Worm (Caenorhabditis elegans) whole organism, L1 larva: Measurements from ENCODE around the gene C05B5.8.

Experiments used
- F16B12.6 ChIP-seq: fragments of 150-350 bp; optimal IDR thresholded peaks from 2 replicates; lab custom pipeline; 2014; ENCODE audit warnings: missing biosample characterization, missing genetic modification characterization
- aha-1 ChIP-seq: fragments of 150-350 bp; optimal IDR thresholded peaks from 2 replicates; lab custom pipeline; 2014; ENCODE audit warnings: missing biosample characterization, missing genetic modification characterization
- alr-1 ChIP-seq: fragments of 200-800 bp; sonication (Bioruptor generic); optimal IDR thresholded peaks from 2 replicates; lab custom pipeline; 2018; ENCODE audit warnings: borderline replicate concordance, mild to moderate bottlenecking, missing genetic modification characterization, missing compliant biosample characterization
- blmp-1 ChIP-seq: fragments of 150-350 bp; optimal IDR thresholded peaks from 2 replicates; lab custom pipeline; 2014; ENCODE audit warnings: missing biosample characterization, missing genetic modification characterization
- ceh-8 ChIP-seq: fragments of 200-800 bp; sonication (Bioruptor generic); optimal IDR thresholded peaks from 2 replicates; lab custom pipeline; 2018; ENCODE audit warnings: mild to moderate bottlenecking, missing genetic modification characterization, moderate library complexity, missing compliant biosample characterization
- ceh-82 ChIP-seq, 3 experiments: fragments of 150-350 bp in 1 of 3; sonication (generic microtip) in 2 of 3; optimal IDR thresholded peaks; 2 replicates each; lab custom pipeline; 2014 to 2017; ENCODE audit warnings: missing biosample characterization in 3 of 3, missing genetic modification characterization in 3 of 3
- ceh-88 ChIP-seq: fragments of 200-800 bp; sonication (Bioruptor generic); IDR thresholded peaks from 2 replicates; pipeline ENCODE4 v1.3.6; 2022; ENCODE audit warnings: missing genetic modification characterization, missing compliant biosample characterization
- ces-1 ChIP-seq: fragments of 150-350 bp; optimal IDR thresholded peaks from 2 replicates; lab custom pipeline; 2014; ENCODE audit warnings: missing biosample characterization, missing genetic modification reagents, missing genetic modification characterization
- dsc-1 ChIP-seq: sonication (generic microtip); optimal IDR thresholded peaks from 2 replicates; lab custom pipeline; 2016; ENCODE audit warnings: mild to moderate bottlenecking, missing genetic modification characterization, missing compliant biosample characterization
- efl-1 ChIP-seq, 4 experiments: fragments of 150-350 bp; optimal IDR thresholded peaks in 3 of 4; peaks in 1 of 4; 1 replicate in 1 of 4; 2 replicates in 3 of 4; lab custom pipeline; 2014; ENCODE audit warnings: missing biosample characterization in 2 of 4, missing genetic modification characterization in 2 of 4, missing genetic modification reagents in 2 of 4
- egl-13 ChIP-seq: sonication (generic microtip); optimal IDR thresholded peaks from 2 replicates; lab custom pipeline; 2016; ENCODE audit warnings: missing genotype, missing genetic modification reagents, missing genetic modification characterization, missing compliant biosample characterization
- ets-5 ChIP-seq: fragments of 200-800 bp; sonication (Bioruptor generic); IDR thresholded peaks from 2 replicates; pipeline ENCODE4 v1.3.6; 2022; ENCODE audit warnings: missing genetic modification characterization, missing compliant biosample characterization
- fkh-10 ChIP-seq: sonication (generic microtip); optimal IDR thresholded peaks from 2 replicates; lab custom pipeline; 2017; ENCODE audit warnings: missing biosample characterization, missing genetic modification reagents, missing genetic modification characterization
- fkh-4 ChIP-seq: sonication (generic microtip); optimal IDR thresholded peaks from 2 replicates; lab custom pipeline; 2016; ENCODE audit warnings: missing compliant biosample characterization, missing genetic modification characterization, borderline replicate concordance
- hlh-17 ChIP-seq: fragments of 200-800 bp; sonication (Bioruptor generic); optimal IDR thresholded peaks from 2 replicates; lab custom pipeline; 2018; ENCODE audit warnings: missing genetic modification characterization, mild to moderate bottlenecking, missing compliant biosample characterization, moderate library complexity, borderline replicate concordance
- hlh-4 ChIP-seq: sonication (generic microtip); optimal IDR thresholded peaks from 2 replicates; lab custom pipeline; 2016; ENCODE audit warnings: mild to moderate bottlenecking, missing genetic modification characterization, missing compliant biosample characterization
- isw-1 ChIP-seq: fragments of 200-800 bp; sonication (Bioruptor generic); IDR thresholded peaks from 2 replicates; pipeline ENCODE4 v1.3.6; 2022; ENCODE audit warnings: missing genetic modification characterization, missing compliant biosample characterization
- jun-1 ChIP-seq: fragments of 150-350 bp; optimal IDR thresholded peaks from 2 replicates; lab custom pipeline; 2014; ENCODE audit warnings: missing biosample characterization, missing genetic modification reagents, missing genetic modification characterization
- lin-14 ChIP-seq: fragments of 200-800 bp; sonication (Bioruptor generic); optimal IDR thresholded peaks from 2 replicates; lab custom pipeline; 2018; ENCODE audit warnings: mild to moderate bottlenecking, missing genetic modification characterization, moderate library complexity, missing compliant biosample characterization
- lin-15B ChIP-seq: fragments of 150-350 bp; sonication (generic microtip); optimal IDR thresholded peaks from 3 replicates; lab custom pipeline; 2014; ENCODE audit warnings: missing biosample characterization, missing genetic modification characterization
- mef-2 ChIP-seq: fragments of 150-350 bp; optimal IDR thresholded peaks from 2 replicates; lab custom pipeline; 2014; ENCODE audit warnings: missing biosample characterization, missing genetic modification characterization
- nhr-19 ChIP-seq: fragments of 200-800 bp; sonication (Bioruptor generic); conservative IDR thresholded peaks from 2 replicates; pipeline ENCODE4 v1.3.6; 2022; ENCODE audit warnings: missing genetic modification characterization, missing compliant biosample characterization
- nhr-20 ChIP-seq: sonication (generic microtip); optimal IDR thresholded peaks from 2 replicates; lab custom pipeline; 2016; ENCODE audit warnings: mild to moderate bottlenecking, missing genetic modification characterization, missing compliant biosample characterization
- nhr-237 ChIP-seq: fragments of 150-350 bp; optimal IDR thresholded peaks from 2 replicates; lab custom pipeline; 2014; ENCODE audit warnings: missing biosample characterization, missing genetic modification characterization
- nhr-28 ChIP-seq: fragments of 150-350 bp; optimal IDR thresholded peaks from 2 replicates; lab custom pipeline; 2014; ENCODE audit warnings: missing biosample characterization, missing genetic modification characterization
- nhr-76 ChIP-seq: sonication (generic microtip); optimal IDR thresholded peaks from 2 replicates; lab custom pipeline; 2017; ENCODE audit warnings: missing biosample characterization, missing genetic modification characterization
- nhr-85 ChIP-seq: sonication (generic microtip); peaks from one replicate; lab custom pipeline; 2016; ENCODE audit warnings: missing genetic modification characterization, inconsistent platforms, missing compliant biosample characterization
- nhr-90 ChIP-seq: sonication (generic microtip); optimal IDR thresholded peaks from 2 replicates; lab custom pipeline; 2016; ENCODE audit warnings: mild to moderate bottlenecking, missing genetic modification characterization, missing compliant biosample characterization; ENCODE audit not compliant: poor library complexity
- pag-3 ChIP-seq: sonication (generic microtip); optimal IDR thresholded peaks from 2 replicates; lab custom pipeline; 2017; ENCODE audit warnings: missing genetic modification characterization, mild to moderate bottlenecking, missing compliant biosample characterization, antibody characterized with exemption, borderline replicate concordance; ENCODE audit not compliant: insufficient read depth
- pax-3 ChIP-seq: fragments of 200-800 bp; sonication (Bioruptor generic); optimal IDR thresholded peaks from 2 replicates; lab custom pipeline; 2018; ENCODE audit warnings: mild to moderate bottlenecking, missing genetic modification characterization, moderate library complexity, missing compliant biosample characterization
- snu-23 ChIP-seq: sonication (generic microtip); optimal IDR thresholded peaks from 2 replicates; lab custom pipeline; 2016; ENCODE audit warnings: missing genetic modification characterization, missing compliant biosample characterization
- sox-4 ChIP-seq: sonication (generic microtip); optimal IDR thresholded peaks from 2 replicates; lab custom pipeline; 2016; ENCODE audit warnings: missing genetic modification characterization, missing compliant biosample characterization
- unc-98 ChIP-seq: fragments of 200-800 bp; sonication (Bioruptor generic); IDR thresholded peaks from 2 replicates; pipeline ENCODE4 v1.3.6; 2022; ENCODE audit warnings: missing genetic modification characterization, missing compliant biosample characterization
- vab-15 ChIP-seq: sonication (generic microtip); optimal IDR thresholded peaks from 2 replicates; lab custom pipeline; 2017; ENCODE audit warnings: missing genotype, mild to moderate bottlenecking, missing genetic modification characterization, missing compliant biosample characterization

Gene C05B5.8

DNA sequence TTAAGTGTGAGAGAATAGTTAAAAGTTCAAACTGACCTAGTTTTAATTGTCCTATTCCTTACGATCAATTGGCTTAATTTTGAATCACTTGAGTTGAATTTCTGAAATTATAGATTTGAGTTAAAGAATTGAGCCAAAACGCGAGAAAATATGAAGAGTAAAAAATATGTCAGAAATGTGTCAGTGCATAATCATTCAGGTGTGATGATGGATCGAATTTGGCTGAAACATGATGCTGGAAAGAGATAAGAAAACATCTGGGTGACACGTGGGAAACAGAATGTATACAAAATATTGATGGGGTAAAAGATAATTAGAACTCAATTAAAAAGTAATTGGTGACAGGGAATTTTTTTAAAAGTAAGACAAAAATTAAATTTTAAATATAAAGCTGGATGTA lies 32.8 kb downstream of the C05B5.8 start, which contains the start of gene R10E12.2:
Gene R10E12.2 (minus strand): TSS at position 101 of the 400 bp plus-strand sequence.
- TF ChIP-seq efl-1 (optimal IDR thresholded peaks at IDR 0.05; lab: Kevin White, UChicago): no peak
- peak in 1 of 2 experiments; percentile 26 for TF ChIP-seq efl-1 (GFP tag; optimal IDR thresholded peaks at IDR 0.05 in 1 of 2; lab: Kevin White, UChicago)
- TF ChIP-seq hlh-17: no peak

DNA sequence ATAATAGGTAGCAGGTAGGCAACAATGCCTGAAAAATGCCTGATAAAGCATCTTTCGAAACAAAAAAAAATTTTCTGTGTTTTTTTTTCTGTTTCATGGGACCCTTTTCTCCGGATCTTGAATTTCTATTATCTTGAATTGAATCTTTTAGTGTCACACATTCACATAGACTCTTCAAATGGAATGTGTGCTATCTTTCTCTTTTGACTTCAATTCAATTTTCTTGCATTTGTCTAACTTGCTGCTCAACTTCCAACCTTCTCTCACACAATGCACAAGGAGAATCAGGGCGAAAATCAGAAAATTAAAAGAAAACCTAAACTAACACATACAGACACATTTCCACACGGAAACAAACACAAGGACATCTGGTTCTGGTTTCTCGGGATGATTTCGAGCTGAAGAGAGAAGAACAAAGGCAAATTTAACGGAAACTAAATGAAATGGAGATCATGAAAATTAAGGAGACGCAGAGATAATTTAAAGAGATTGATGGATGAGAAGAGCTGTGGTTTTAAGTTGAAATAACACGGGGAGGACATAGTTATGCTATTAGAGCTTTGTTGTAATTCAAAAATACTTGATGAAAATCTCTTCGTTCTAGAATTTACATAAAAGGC lies 34.3 kb downstream of the C05B5.8 start:
- TF ChIP-seq lin-14 (GFP tag; lab: Kevin White, UChicago) (peak; percentile 24), efl-1 (optimal IDR thresholded peaks at IDR 0.05; lab: Kevin White, UChicago) (no peak), efl-1 (GFP tag; optimal IDR thresholded peaks at IDR 0.05 in 1 of 2; lab: Kevin White, UChicago) (peak in 1 of 2 experiments; percentile 74), dsc-1 (tag; lab: Kevin White, UChicago) (peak; percentile 97), snu-23 (no peak), fkh-4 (peak; percentile 71), fkh-10 (GFP tag; lab: Kevin White, UChicago) (peak; percentile 49)

DNA sequence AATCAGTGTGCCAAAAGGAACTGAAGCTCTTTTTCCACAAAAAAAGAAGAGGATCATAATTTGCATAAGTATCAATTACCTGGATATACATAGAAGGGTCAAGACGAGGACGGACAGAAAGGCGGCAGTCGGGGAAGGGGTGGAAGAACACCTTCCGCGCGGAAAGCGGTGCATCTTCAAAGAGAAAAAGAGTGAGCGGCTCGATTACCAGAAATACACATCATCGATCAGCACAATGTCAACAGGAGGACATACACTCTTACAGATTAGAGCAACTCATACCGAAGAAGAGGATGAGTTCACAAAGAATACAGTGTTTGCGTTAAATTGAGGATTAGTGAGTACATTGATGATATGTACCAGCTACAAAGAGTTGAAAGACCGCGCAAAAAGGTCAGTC lies 37.2 kb downstream of the C05B5.8 start:
- no peak for TF ChIP-seq ceh-8 (GFP tag; lab: Kevin White, UChicago)
- TF ChIP-seq nhr-85: no peak
- no peak for TF ChIP-seq isw-1 (GFP tag; lab: Robert Waterston, UW)
- TF ChIP-seq alr-1: no peak
- no peak for TF ChIP-seq nhr-20 (tag; lab: Kevin White, UChicago)
- TF ChIP-seq hlh-4 (tag; lab: Kevin White, UChicago): no peak
- no peak for TF ChIP-seq nhr-76
- TF ChIP-seq fkh-10 (GFP tag; lab: Kevin White, UChicago): no peak
- no peak for TF ChIP-seq dsc-1 (tag; lab: Kevin White, UChicago)
- TF ChIP-seq ets-5: no peak
- no peak for TF ChIP-seq aha-1 (tag; lab: Kevin White, UChicago)
- no peak for TF ChIP-seq ceh-88 (GFP tag; lab: Robert Waterston, UW)
- no peak for TF ChIP-seq nhr-90 (tag; lab: Kevin White, UChicago)

DNA sequence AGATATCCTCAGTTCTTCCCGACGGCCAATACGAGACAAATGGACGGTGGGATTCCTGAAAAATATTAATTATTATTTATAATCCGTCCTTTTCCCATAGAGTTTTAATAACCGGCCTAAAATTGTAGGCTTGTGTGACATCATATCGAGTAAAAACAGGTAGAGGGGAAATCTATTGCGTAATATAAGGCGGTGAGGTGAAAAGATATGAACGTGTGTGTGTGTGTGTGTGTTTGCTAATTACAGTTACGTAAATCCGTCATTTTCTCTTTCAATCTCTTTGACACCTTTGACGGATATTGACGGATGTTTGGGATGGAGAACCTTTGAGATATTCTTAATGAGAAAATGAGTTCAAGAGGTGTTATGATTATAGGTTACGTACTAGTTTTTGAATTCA lies 41.1 kb downstream of the C05B5.8 start:
- peak; percentile 39 for TF ChIP-seq blmp-1 (tag; lab: Kevin White, UChicago)
- no peak for TF ChIP-seq nhr-28 (tag; lab: Kevin White, UChicago)

DNA sequence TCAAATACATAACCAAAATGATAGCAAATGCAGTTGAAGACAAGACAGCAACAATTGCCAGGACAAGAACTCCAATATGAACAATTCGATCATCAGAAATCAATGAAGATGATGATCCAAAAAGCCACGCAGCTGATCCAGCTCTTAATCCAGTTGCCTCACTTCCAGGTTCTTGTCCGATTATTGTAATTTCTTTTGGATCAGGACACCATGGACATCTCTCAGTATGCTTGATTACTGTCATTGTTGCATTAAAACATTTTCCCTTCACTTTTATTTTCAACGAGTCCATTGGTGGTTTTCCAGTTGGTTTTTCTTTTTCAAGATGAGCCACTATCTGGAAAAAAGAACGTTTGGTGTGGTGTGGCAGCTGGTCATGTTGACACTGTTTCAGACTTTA lies 42.2 kb downstream of the C05B5.8 start:
- no peak for TF ChIP-seq nhr-237 (tag; lab: Kevin White, UChicago)
- no peak for TF ChIP-seq ceh-82 (tag; optimal IDR thresholded peaks at IDR 0.05; lab: Kevin White, UChicago)
- no peak for TF ChIP-seq nhr-28 (tag; lab: Kevin White, UChicago)
- TF ChIP-seq vab-15: no peak
- TF ChIP-seq unc-98 (GFP tag; lab: Robert Waterston, UW): no peak
- TF ChIP-seq ces-1 (GFP tag; lab: Kevin White, UChicago): no peak
- TF ChIP-seq ceh-88 (GFP tag; lab: Robert Waterston, UW): no peak
- TF ChIP-seq pag-3 (tag; lab: Kevin White, UChicago): no peak
- TF ChIP-seq sox-4: no peak
- TF ChIP-seq pax-3 (tag; lab: Kevin White, UChicago): no peak
- TF ChIP-seq F16B12.6 (tag; lab: Kevin White, UChicago): no peak
- TF ChIP-seq fkh-10 (GFP tag; lab: Kevin White, UChicago): no peak
- no peak for TF ChIP-seq alr-1
- no peak for TF ChIP-seq lin-14 (GFP tag; lab: Kevin White, UChicago)
- no peak for TF ChIP-seq lin-15B (tag; lab: Kevin White, UChicago)
- TF ChIP-seq jun-1: no peak
- no peak for TF ChIP-seq mef-2 (tag; lab: Kevin White, UChicago)
- TF ChIP-seq egl-13: no peak
- no peak for TF ChIP-seq nhr-19 (GFP tag; lab: Robert Waterston, UW)
